Fruit fly (Drosophila melanogaster) whole organism, larva: ENCODE data around the gene CG42788.

Experiments used
- noc ChIP-seq: fragments of 200-800 bp; sonication (Bioruptor generic); optimal IDR thresholded peaks from 3 replicates; lab custom pipeline; 2019; ENCODE audit warnings: missing biosample characterization, mild to moderate bottlenecking, missing genetic modification characterization, moderate library complexity

The CG42788 gene

DNA sequence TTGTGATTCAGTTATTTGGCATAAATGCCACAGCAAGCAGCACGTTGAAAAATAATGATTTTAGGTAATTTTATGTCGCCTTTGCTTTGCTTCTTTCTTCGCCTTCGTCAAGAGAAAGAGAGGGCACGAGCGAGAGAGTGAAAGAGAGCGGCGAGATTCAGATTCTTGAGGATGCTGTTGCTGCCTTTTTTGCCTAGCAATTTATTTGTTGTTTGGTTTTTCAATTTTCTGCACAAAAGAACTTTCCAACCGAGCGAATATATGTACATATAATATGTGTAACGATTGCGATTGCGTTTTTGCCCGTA lies 36.8 kb downstream of the CG42788 start:
- TF ChIP-seq noc (tag; lab: Kevin White, UChicago): no peak

DNA sequence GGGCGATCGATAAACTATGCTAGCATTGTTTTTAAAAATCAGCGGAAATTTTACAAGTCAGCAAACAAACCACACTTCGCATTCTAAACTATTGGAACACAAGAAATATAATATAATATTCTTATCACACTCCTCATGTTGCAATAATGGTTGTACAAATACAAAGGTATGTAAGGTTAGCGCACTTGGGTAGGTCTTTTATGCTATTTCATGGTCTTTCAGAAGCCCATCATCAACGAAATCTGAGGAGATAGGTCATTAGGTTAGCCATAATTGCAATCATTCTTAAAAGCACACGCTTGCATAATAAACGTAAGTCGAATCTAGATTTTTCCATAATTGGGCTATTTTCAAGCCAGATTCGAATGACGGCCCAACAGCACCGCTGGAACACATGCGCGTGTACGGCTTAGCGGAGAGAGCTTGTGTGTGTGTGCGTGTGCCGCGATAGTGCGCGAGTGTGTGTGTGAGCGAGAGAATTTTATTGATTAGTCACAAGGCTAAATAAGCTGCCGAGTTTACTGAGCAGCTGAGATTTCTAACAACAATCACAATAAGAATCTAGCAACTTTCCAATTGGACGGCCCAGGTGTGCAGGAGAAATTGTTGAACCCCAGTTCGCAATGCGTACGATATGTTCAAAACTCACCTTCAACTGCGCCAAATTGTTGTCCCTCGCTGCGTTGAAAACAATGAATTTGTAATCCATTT lies 37.4 kb downstream of the CG42788 start:
- peak; percentile 40 for TF ChIP-seq noc (tag; lab: Kevin White, UChicago)

DNA sequence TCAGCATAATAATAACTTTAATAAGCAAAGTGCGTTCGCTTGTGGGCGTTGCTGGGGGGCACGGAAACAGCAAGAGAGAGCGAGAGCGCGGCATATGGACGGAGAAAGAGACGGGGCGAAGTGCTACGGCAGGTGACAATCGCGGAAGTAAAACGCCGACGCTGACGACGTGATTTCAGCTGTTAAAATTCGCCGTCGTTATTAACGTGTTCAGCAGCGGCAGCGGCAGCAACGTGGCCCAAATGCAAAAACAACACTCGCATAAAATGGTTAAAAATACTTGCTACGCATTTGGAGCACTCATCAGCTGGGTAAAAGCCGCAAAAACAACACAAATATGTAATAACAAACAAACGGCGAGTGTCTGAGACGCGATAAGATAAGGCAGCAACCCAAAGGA lies 38.9 kb downstream of the CG42788 start:
- TF ChIP-seq noc (tag; lab: Kevin White, UChicago): no peak

DNA sequence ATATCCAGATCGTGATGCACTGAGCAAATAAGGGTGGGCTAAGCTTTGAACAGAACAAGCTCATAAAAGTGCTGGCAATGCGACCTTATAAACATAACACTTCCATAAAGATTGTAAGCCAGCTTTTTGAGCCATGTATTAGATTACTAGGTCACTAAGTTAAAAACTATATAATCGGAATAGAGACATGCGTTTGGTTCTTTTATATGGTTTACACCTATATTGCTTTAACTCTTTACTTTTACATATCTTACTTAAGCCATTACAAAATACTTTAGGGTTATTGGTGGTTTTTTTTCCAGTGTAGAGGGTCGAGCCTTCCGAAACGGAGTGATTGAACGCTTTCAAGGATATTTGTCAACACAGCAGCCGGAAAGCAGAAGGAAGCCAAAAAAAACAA lies 39.4 kb downstream of the CG42788 start:
- no peak for TF ChIP-seq noc (tag; lab: Kevin White, UChicago)

DNA sequence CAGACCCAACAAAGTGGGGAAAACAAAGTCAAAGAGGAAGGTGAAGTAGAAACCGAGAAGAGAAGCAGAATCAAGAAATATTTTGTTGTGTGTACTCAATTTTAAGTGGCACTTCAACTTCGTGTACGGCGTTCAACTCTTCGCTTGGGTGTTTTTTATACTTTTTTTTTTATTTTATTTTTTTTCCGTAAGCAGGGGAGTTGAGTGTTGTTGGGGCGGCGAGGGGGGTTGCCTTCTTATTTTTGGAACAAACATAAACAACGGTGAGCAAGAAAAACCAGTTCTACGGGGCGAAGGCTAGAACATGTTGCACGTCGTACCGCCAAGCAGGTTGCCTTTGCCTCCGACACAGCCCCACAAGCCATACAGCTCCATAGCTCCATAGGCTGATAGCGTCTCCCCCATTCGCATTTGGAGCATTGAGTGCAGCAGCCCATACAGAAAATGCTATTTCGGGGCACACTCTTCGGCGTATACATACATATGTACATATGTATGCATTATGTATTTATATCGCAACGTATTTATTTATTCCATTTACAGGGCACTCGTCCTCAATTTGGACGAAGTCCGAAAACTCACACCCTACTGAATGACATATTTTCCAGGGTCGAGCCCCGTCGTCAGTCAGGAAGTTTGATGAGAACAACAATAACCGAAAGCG lies 39.9 kb downstream of the CG42788 start:
- TF ChIP-seq noc (tag; lab: Kevin White, UChicago): no peak

DNA sequence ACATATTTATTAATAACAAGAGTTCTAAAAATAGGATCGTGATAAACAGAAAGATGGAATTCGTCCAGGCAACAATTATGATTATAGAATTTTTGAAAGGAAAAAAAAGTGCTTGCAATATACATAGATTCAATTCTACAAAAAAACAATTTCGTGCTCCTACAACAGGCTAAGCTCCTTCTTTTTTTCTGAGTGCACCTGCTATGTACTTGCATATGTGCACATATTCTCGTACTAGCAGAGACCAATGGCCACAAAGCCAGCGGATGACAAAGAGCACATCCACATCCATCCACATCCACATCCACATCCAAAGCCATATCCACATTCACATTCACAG lies 41.8 kb downstream of the CG42788 start:
- TF ChIP-seq noc (tag; lab: Kevin White, UChicago): no peak

DNA sequence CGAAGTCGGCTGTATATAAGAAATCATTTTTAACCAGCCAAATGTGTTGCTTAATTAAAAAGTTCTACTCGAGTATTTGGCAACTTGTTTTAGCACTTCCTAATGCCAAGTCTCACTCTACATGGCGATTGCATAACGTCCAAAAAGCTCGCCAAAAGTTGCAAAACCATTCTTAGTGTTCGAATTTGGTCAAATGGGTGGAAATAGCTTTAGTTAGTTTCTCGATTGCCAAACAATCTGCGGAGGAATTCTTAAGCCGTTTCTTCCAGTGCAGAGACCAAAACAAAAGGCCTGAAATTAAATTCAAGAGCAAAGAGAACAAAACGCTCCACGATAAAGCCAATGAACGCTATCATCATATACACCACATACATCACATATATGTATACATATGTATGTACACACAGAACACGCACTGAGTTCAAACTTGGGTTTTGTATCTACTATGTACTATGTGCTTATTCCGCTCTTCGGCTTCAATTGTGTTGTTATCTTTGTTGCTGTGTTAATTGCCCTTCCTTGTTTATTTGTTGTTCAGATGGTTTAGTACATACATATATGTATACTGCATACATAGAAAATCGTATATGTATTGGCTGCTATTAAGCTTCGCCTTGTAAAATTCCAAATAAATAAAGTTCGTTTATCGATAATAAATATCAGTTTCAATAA lies 42.3 kb downstream of the CG42788 start:
- TF ChIP-seq noc (tag; lab: Kevin White, UChicago): no peak

DNA sequence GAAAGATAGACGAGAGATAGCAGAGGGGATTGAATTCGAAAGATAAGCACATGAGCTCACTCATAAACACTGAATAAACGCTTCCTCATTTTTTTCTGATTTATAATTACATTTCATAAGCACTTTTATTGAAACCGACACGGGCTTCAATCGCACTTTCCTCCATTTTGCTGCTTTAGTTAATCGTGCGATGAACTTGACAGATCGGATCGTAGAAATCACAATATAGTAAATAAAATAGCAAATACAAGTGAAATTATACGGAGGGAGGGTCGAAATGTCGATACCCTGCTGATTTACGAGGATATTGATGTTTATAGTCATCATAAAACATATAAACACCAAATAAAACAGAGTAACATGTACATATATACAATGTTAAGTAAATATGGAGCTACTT lies 43.5 kb downstream of the CG42788 start:
- no peak for TF ChIP-seq noc (tag; lab: Kevin White, UChicago)

DNA sequence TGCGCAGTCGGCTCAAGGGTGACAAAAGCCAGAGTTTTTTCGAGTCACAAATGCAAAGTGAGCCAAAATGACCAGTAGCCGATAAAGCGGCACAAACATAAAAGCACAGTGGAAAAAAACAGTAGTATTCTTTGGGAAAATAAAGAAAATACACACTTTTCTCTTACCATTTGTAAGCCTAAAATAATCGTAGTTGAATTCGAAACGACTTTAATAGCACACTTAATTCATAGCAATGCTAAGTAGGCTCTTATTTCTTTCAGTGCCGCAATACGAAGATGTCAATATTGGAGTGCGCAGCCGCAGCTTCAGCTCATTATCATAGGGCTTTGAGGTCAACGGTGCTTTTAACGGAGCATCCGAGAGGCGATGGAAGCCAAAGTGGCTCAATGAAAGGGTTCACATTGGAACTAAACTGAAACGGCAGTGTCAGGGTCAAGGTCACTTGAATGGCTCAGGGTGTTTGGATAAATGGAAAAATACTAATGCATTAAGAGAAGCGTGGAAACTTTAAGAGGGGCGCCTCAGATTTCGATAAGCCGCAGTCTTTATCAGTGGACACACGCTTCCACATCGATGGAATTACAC lies 44.0 kb downstream of the CG42788 start:
- peak; percentile 40 for TF ChIP-seq noc (tag; lab: Kevin White, UChicago)

DNA sequence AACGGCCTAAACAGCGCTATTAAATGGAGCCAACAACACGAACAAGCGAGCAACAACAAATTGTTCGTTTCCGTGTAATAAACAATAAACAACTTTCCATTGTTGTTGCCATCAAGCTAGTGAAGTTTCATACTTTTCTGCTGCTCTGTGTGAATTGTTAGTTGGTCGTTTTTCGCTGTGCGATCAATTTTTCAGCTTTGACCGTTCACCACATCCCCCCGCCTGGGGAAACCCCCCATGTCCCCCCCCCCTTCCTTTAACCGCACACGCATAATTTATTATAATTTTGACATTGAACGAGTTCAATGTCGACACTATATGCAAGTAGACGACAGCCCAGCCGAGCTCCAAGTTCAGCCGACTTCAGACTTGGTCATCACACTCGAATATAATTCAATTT lies 44.7 kb downstream of the CG42788 start:
- no peak for TF ChIP-seq noc (tag; lab: Kevin White, UChicago)

DNA sequence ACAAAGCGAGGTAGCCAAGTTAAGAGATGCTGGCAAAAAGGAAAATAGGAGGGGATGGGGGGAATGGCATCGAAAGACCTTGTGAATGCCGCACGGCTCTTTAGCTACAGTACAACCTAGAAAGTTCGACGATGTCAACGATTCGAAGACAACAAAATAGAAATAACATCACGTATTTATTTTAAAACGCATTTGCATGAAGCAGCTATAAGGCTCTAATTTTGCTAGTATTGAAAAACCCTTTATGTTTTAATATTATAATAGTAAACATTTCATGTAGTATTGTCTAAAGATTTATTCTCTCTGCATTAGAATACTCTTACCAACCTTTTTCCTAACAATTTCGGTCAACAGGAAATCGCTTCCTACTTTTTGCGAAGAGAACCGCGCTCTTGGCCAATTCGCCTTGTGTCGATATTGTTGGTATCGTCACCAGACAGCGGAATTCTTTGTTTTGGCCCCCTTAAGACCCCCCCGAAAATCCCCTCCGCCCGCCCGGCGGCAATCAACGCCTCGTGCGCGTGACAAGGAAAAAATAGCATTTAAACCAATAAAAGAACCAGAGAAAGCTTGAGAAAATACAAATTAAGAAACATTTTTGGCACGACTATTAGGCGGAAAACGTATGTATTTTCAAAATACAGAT lies 47.1 kb downstream of the CG42788 start:
- no peak for TF ChIP-seq noc (tag; lab: Kevin White, UChicago)

DNA sequence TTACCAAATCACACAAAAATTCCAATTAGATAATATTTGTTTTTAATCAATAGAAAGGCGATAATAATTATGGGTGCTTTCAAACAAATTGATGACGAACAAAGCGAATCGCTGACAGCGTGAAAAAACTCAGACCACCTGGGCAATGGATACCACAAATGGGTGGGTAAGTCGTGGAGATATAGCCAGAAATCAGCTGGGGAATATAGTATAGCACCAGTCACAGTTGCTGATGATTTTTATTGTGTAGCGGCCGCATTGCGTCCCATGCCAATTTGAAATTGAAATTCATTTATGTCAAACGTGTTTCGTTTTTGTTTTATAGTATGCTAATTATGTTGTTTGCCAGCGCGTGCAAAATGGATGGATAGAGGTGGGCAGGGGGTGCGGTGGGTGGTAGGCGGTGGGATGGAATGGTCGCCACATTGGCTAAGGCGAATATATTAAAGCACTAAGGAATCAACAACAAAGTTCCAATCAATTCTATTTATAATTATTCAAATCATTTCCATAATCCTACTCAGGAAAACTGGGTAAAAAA lies 48.0 kb downstream of the CG42788 start:
- TF ChIP-seq noc (tag; lab: Kevin White, UChicago): no peak

DNA sequence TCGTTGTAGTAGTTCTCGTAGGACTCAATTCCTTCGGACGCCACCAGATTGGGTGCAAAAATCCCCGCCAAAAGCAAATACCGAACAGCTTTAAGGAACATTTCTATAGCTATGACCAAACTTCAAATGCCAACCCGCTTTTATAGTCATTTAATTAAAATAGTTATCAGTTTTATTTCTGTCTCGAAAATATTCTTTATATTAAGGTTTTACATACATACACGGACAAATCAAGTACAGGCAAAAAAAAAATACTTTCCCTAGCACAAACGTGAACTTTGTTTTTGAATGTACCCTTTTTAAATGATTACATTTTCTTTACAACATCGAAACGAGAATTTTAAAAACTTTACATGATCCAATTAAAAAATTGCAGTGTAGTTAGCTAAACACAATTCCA lies 52.5 kb downstream of the CG42788 start, which contains the start of gene CG6974:
Gene CG6974 (minus strand): TSS at position 101 of the 400 bp plus-strand sequence.
- TF ChIP-seq noc (tag; lab: Kevin White, UChicago): no peak

DNA sequence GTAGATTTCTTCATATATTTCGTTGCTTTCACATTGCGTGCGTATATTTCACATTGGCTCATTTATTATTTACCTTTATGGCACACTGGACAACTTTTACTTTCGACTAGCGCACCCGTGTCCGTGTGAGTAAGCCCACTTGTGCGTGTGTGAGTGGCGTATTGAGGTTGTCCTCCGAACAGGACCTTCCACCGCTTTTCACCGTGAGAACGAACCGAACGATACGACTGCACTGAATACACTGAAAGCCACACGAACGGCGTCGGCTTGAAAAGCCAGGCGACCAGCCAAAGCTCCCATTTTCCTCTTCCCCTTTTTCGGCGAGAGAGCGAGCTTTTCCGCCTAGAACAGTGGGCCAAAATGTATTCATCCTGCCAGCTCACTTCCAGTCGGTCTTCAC lies 54.8 kb downstream of the CG42788 start, which contains the start of gene dpr9:
Gene dpr9 (minus strand): TSS at position 244 of the 400 bp plus-strand sequence.
- TF ChIP-seq noc (tag; lab: Kevin White, UChicago): no peak

DNA sequence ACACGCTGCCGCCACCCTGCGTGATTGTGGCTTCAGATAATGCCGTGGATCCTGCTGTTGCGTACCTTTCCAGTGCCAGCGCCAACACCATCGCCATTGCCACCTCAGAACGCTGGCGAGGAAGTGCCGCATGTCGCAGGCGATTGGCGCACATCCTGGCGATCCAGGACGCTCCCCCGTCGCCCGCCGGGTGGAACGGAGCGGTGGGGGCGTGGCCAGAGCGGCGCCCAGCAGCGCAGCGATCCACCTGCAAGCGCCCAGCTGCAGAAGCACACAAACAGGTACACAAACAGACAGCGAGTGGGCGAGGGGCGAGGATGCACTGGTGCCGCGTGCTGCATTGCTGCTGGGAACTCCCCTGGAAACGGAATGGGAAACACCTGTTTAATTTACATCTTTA lies 74.5 kb downstream of the CG42788 start:
- TF ChIP-seq noc (tag; lab: Kevin White, UChicago): no peak
